Fruit fly (Drosophila melanogaster): Measurements from ENCODE around the gene Brd8.

The Brd8 gene

dm6 chr3R:29214262-29214661, 9.0 kb upstream of the Brd8 start (continued):
- TF ChIP-seq CG33557 (GFP tag; optimal IDR thresholded peaks at IDR 0.05) = peak; percentile 100
- TF ChIP-seq CG18599 (GFP tag; optimal IDR thresholded peaks at IDR 0.05) = peak; percentile 99
- peak; percentile 99 for TF ChIP-seq Antp (GFP tag; optimal IDR thresholded peaks at IDR 0.05)
- TF ChIP-seq Kr (GFP tag; optimal IDR thresholded peaks at IDR 0.05) = peak; percentile 97
- TF ChIP-seq Hmr (GFP tag; optimal IDR thresholded peaks at IDR 0.05) = peak; percentile 99
- peak; percentile 99 for TF ChIP-seq bowl (GFP tag; IDR thresholded peaks at IDR 0.05)
- TF ChIP-seq HLH3B (GFP tag; IDR thresholded peaks at IDR 0.05) = peak; percentile 99
- TF ChIP-seq CG4707 (GFP tag; optimal IDR thresholded peaks at IDR 0.05) = peak; percentile 97
- TF ChIP-seq da (GFP tag; optimal IDR thresholded peaks at IDR 0.05) = peak; percentile 98
- peak; percentile 99 for TF ChIP-seq CG1233 (GFP tag; optimal IDR thresholded peaks at IDR 0.05)
- peak; percentile 99 for TF ChIP-seq dysf (GFP tag; IDR thresholded peaks at IDR 0.05)
- peak; percentile 92 for TF ChIP-seq ash1 (GFP tag; optimal IDR thresholded peaks at IDR 0.05)
- peak; percentile 92 for TF ChIP-seq ftz-f1 (GFP tag; optimal IDR thresholded peaks at IDR 0.05)
- TF ChIP-seq CG12236 (GFP tag; optimal IDR thresholded peaks at IDR 0.05) = peak; percentile 99
- peak; percentile 99 for TF ChIP-seq zen (tag; optimal IDR thresholded peaks at IDR 0.05)
- peak; percentile 95 for TF ChIP-seq CG15514 (GFP tag; optimal IDR thresholded peaks at IDR 0.05)
- TF ChIP-seq lab (GFP tag; optimal IDR thresholded peaks at IDR 0.05) = peak; percentile 100
- peak; percentile 98 for TF ChIP-seq dan (GFP tag; IDR thresholded peaks at IDR 0.05)
- TF ChIP-seq her (GFP tag; optimal IDR thresholded peaks at IDR 0.05) = peak; percentile 97
- peak; percentile 50 for TF ChIP-seq Dref (GFP tag; IDR thresholded peaks at IDR 0.05)
- TF ChIP-seq hkb (optimal IDR thresholded peaks at IDR 0.05) = no peak
- TF ChIP-seq hkb (GFP tag; IDR thresholded peaks at IDR 0.05) = peak; percentile 100
- TF ChIP-seq CG9932 (GFP tag; IDR thresholded peaks at IDR 0.05) = peak; percentile 99
- peak; percentile 99 for TF ChIP-seq CG14710 (tag; optimal IDR thresholded peaks at IDR 0.05)
- TF ChIP-seq CG13775 (GFP tag; optimal IDR thresholded peaks at IDR 0.05) = peak; percentile 99
- peak; percentile 98 for TF ChIP-seq pb (GFP tag; optimal IDR thresholded peaks at IDR 0.05)
- peak in 1 of 3 experiments; percentile 99 for TF ChIP-seq Stat92E (GFP tag; optimal IDR thresholded peaks at IDR 0.05)
- TF ChIP-seq Tbp (GFP tag; optimal IDR thresholded peaks at IDR 0.05) = peak; percentile 98
- TF ChIP-seq CG16815 (GFP tag; optimal IDR thresholded peaks at IDR 0.05) = peak; percentile 99
- TF ChIP-seq CG31224 (GFP tag; IDR thresholded peaks at IDR 0.05) = peak; percentile 96
- peak; percentile 99 for TF ChIP-seq bab2 (GFP tag; optimal IDR thresholded peaks at IDR 0.05)
- peak; percentile 96 for TF ChIP-seq CG1603 (tag; optimal IDR thresholded peaks at IDR 0.05)
- peak; percentile 94 for TF ChIP-seq CG5180 (GFP tag; optimal IDR thresholded peaks at IDR 0.05)
- peak; percentile 27; the same call in 1 of the 2 replicates for TF ChIP-seq CG42726 (GFP tag; IDR thresholded peaks at IDR 0.05; ENCODE audit: partially characterized antibody)
- TF ChIP-seq CG10321 (GFP tag; IDR thresholded peaks at IDR 0.05) = peak; percentile 90
- TF ChIP-seq CG7745 (tag; optimal IDR thresholded peaks at IDR 0.05) = peak; percentile 98
- TF ChIP-seq sd (tag; optimal IDR thresholded peaks at IDR 0.05) = peak; percentile 94
- TF ChIP-seq inv (GFP tag; IDR thresholded peaks at IDR 0.05; ENCODE audit: partially characterized antibody) = no peak
- peak; percentile 98 for TF ChIP-seq Abd-B (GFP tag; optimal IDR thresholded peaks at IDR 0.05)
- TF ChIP-seq CG12219 (GFP tag; optimal IDR thresholded peaks at IDR 0.05) = peak; percentile 99
- TF ChIP-seq pan (optimal IDR thresholded peaks at IDR 0.05) = no peak
- peak in 1 of 2 experiments; percentile 99 for TF ChIP-seq pan (GFP tag; optimal IDR thresholded peaks at IDR 0.05 in 1 of 2, IDR thresholded peaks at IDR 0.05 in 1 of 2)
- TF ChIP-seq Dfd (GFP tag; optimal IDR thresholded peaks at IDR 0.05) = no peak
- peak; percentile 99 for TF ChIP-seq Dip3 (GFP tag; optimal IDR thresholded peaks at IDR 0.05)
- peak; percentile 87 for TF ChIP-seq z (GFP tag; IDR thresholded peaks at IDR 0.05)
- TF ChIP-seq ato (GFP tag; IDR thresholded peaks at IDR 0.05; ENCODE audit: partially characterized antibody) = peak; percentile 22; the same call in 1 of the 2 replicates
- peak; percentile 99 for TF ChIP-seq tap (tag; optimal IDR thresholded peaks at IDR 0.05)
- TF ChIP-seq CG17612 (GFP tag; IDR thresholded peaks at IDR 0.05) = peak; percentile 98
- TF ChIP-seq Nf-YB (GFP tag; optimal IDR thresholded peaks at IDR 0.05) = peak; percentile 91
- peak; percentile 99 for TF ChIP-seq gro (GFP tag; optimal IDR thresholded peaks at IDR 0.05)
